Fruit fly (Drosophila melanogaster): ENCODE data around the gene CG12237.

Gene CG12237

DNA sequence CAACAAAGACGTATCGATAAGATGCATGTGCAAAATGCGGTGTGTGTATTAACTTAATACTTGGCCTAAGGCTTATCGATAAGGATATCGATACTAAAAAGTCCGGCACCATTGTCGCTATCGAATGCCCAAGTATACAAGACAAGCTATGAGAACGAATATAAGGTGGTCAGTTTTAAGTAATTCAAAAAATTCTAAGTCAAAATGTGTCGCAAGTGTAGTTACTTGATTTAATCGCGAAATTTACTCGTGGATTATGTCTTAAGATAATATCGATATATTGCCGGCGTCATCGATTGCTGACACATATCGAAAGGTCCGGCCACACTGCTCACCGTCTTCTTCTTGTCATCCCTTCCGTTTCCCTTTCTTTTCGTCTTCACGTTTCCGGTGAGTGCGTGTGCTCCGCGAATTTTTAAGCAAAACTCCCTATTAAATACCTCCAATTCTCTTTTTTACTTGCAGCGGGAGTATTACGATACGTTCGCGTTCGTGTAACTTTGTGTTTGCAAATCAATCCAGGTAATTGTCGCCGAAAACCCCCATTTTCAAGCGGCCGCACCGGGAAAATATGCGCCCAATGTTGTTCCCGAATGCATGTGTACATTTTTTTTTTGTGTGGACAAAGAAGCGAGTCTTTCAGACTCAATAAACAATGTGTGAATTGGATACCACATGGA, 44.8 kb downstream of the CG12237 start, which contains the start of gene RpS10b (continued):
- TF ChIP-seq Mes4 (GFP tag; optimal IDR thresholded peaks at IDR 0.05) (peak; percentile 98), tll (GFP tag; optimal IDR thresholded peaks at IDR 0.05) (peak; percentile 31 to 38), en (GFP tag; optimal IDR thresholded peaks at IDR 0.05) (peak; percentile 78), CG18619 (GFP tag; optimal IDR thresholded peaks at IDR 0.05) (peak; percentile 95), Hmx (GFP tag; optimal IDR thresholded peaks at IDR 0.05) (no peak), CG2202 (tag; optimal IDR thresholded peaks at IDR 0.05) (peak; percentile 84), CG6689 (GFP tag; IDR thresholded peaks at IDR 0.05) (peak; percentile 70), sisA (GFP tag; IDR thresholded peaks at IDR 0.05) (peak; percentile 55; the same call in 1 of the 2 replicates), Hr78 (GFP tag; optimal IDR thresholded peaks at IDR 0.05) (peak in 1 of 2 experiments; percentile 50), Scr (GFP tag; IDR thresholded peaks at IDR 0.05; ENCODE audit: partially characterized antibody) (peak; percentile 97), CG7786 (GFP tag; optimal IDR thresholded peaks at IDR 0.05) (peak; percentile 81), bsh (GFP tag; optimal IDR thresholded peaks at IDR 0.05) (peak; percentile 65 to 71), CkIIα-i1 (GFP tag; IDR thresholded peaks at IDR 0.05) (0 out of 2 replicates have a peak, but pooled peaks have one; percentile 17), chif (GFP tag; optimal IDR thresholded peaks at IDR 0.05) (peak; percentile 63 to 89), Lpt (GFP tag; optimal IDR thresholded peaks at IDR 0.05) (no peak), CG10274 (GFP tag; optimal IDR thresholded peaks at IDR 0.05) (peak; percentile 89), Nf-YB (GFP tag; optimal IDR thresholded peaks at IDR 0.05) (peak; percentile 76), Asciz (GFP tag; optimal IDR thresholded peaks at IDR 0.05) (peak; percentile 94), zfh2 (GFP tag; optimal IDR thresholded peaks at IDR 0.05) (peak; percentile 79), luna (GFP tag; optimal IDR thresholded peaks at IDR 0.05) (peak; percentile 47), CG3065 (GFP tag; optimal IDR thresholded peaks at IDR 0.05) (peak; percentile 67), emc (GFP tag; optimal IDR thresholded peaks at IDR 0.05) (peak; percentile 84), hbn (GFP tag; IDR thresholded peaks at IDR 0.05; ENCODE audit: partially characterized antibody) (peak; percentile 91), ci (GFP tag; IDR thresholded peaks at IDR 0.05) (peak; percentile 96), run (tag; optimal IDR thresholded peaks at IDR 0.05) (peak; percentile 70), CG10147 (GFP tag; optimal IDR thresholded peaks at IDR 0.05) (peak; percentile 88), lmd (GFP tag; IDR thresholded peaks at IDR 0.05) (peak; percentile 65), inv (GFP tag; IDR thresholded peaks at IDR 0.05; ENCODE audit: partially characterized antibody) (peak; percentile 95), wek (GFP tag; optimal IDR thresholded peaks at IDR 0.05) (peak; percentile 94), CG8478 (optimal IDR thresholded peaks at IDR 0.05) (no peak), CG34376 (GFP tag; optimal IDR thresholded peaks at IDR 0.05) (peak; percentile 99), CG15514 (GFP tag; optimal IDR thresholded peaks at IDR 0.05) (peak; percentile 92), CG2199 (GFP tag; IDR thresholded peaks at IDR 0.05) (0 out of 3 replicates have a peak, but pooled peaks have one; percentile 51), CG4328 (GFP tag; optimal IDR thresholded peaks at IDR 0.05) (peak; percentile 96), Med (GFP tag) (peak; percentile 99), CG7987 (GFP tag; optimal IDR thresholded peaks at IDR 0.05) (peak; percentile 97), sob (GFP tag; IDR thresholded peaks at IDR 0.05) (peak; percentile 76), MTF-1 (GFP tag; optimal IDR thresholded peaks at IDR 0.05; ENCODE audit: borderline replicate concordance) (peak; percentile 97), slou (GFP tag; optimal IDR thresholded peaks at IDR 0.05) (peak; percentile 78), Kr (GFP tag; optimal IDR thresholded peaks at IDR 0.05) (peak; percentile 88), CG15269 (tag; optimal IDR thresholded peaks at IDR 0.05) (peak; percentile 78), jumu (GFP tag; optimal IDR thresholded peaks at IDR 0.05) (peak; percentile 73), CG14050 (GFP tag; IDR thresholded peaks at IDR 0.05) (no peak), CG43689 (GFP tag; IDR thresholded peaks at IDR 0.05) (peak; percentile 78), CG1024 (GFP tag; IDR thresholded peaks at IDR 0.05) (peak; percentile 70), CG12155 (GFP tag; optimal IDR thresholded peaks at IDR 0.05) (peak; percentile 62), Xrp1 (GFP tag; IDR thresholded peaks at IDR 0.05) (0 out of 2 replicates have a peak, but pooled peaks have one; percentile 6), gcm (GFP tag; optimal IDR thresholded peaks at IDR 0.05) (peak; percentile 82), CG8388 (GFP tag; optimal IDR thresholded peaks at IDR 0.05) (peak; percentile 74)

Measured in whole organism, embryonic.